Worm (Caenorhabditis elegans) whole organism, early embryonic: ENCODE results near the gene F09E5.8.

Source experiments
- B0310.2 ChIP-seq: sonication (generic microtip); optimal IDR thresholded peaks from 2 replicates; lab custom pipeline; 2016; ENCODE audit warnings: mild to moderate bottlenecking, missing genetic modification characterization, missing compliant biosample characterization
- F13C5.2 ChIP-seq: sonication (generic microtip); optimal IDR thresholded peaks from 2 replicates; lab custom pipeline; 2017; ENCODE audit warnings: mild to moderate bottlenecking, missing genetic modification characterization, inconsistent platforms, missing compliant biosample characterization
- aly-1 ChIP-seq: sonication (generic microtip); optimal IDR thresholded peaks from 2 replicates; lab custom pipeline; 2016; ENCODE audit warnings: missing genetic modification characterization, missing compliant biosample characterization
- ama-1 ChIP-seq: fragments of 150-350 bp; optimal IDR thresholded peaks from 2 replicates; lab custom pipeline; 2014
- ceh-13 ChIP-seq: fragments of 200-800 bp; sonication (Bioruptor generic); optimal IDR thresholded peaks from 2 replicates; lab custom pipeline; 2018; ENCODE audit warnings: mild to moderate bottlenecking, missing genetic modification characterization, missing compliant biosample characterization
- ceh-36 ChIP-seq: sonication (generic microtip); optimal IDR thresholded peaks from 2 replicates; lab custom pipeline; 2016; ENCODE audit warnings: missing genetic modification characterization, inconsistent platforms, missing compliant biosample characterization
- ets-7 ChIP-seq: sonication (generic microtip); optimal IDR thresholded peaks from 2 replicates; lab custom pipeline; 2016; ENCODE audit warnings: missing genotype, missing genetic modification characterization, missing compliant biosample characterization
- flt-1 ChIP-seq: fragments of 200-800 bp; sonication (Bioruptor generic); IDR thresholded peaks from 2 replicates; pipeline ENCODE4 v1.3.6; 2022; ENCODE audit warnings: missing genetic modification characterization, missing compliant biosample characterization
- hmbx-1 ChIP-seq: sonication (generic microtip); optimal IDR thresholded peaks from 2 replicates; lab custom pipeline; 2016; ENCODE audit warnings: mild to moderate bottlenecking, missing genetic modification characterization, missing compliant biosample characterization
- hmg-4 ChIP-seq: fragments of 200-800 bp; sonication (Bioruptor generic); optimal IDR thresholded peaks from 2 replicates; lab custom pipeline; 2018; ENCODE audit warnings: mild to moderate bottlenecking, missing genetic modification characterization, missing compliant biosample characterization
- hnd-1 ChIP-seq: sonication (generic microtip); optimal IDR thresholded peaks from 2 replicates; lab custom pipeline; 2016; ENCODE audit warnings: missing genetic modification characterization, missing compliant biosample characterization
- pes-1 ChIP-seq: fragments of 200-800 bp; sonication (Bioruptor generic); IDR thresholded peaks from 2 replicates; pipeline ENCODE4 v1.3.6; 2022; ENCODE audit warnings: missing genetic modification reagents, missing genetic modification characterization, missing compliant biosample characterization
- scrt-1 ChIP-seq: fragments of 200-800 bp; sonication (Bioruptor generic); IDR thresholded peaks from 2 replicates; pipeline ENCODE4 v1.3.6; 2022; ENCODE audit warnings: missing genetic modification characterization, missing compliant biosample characterization
- sea-1 ChIP-seq: fragments of 200-800 bp; sonication (Bioruptor generic); conservative IDR thresholded peaks from 2 replicates; pipeline ENCODE4 v1.3.6; 2022; ENCODE audit warnings: missing genetic modification characterization, missing compliant biosample characterization
- tbx-11 ChIP-seq: fragments of 200-800 bp; sonication (Bioruptor generic); IDR thresholded peaks from 2 replicates; pipeline ENCODE4 v1.3.6; 2022; ENCODE audit warnings: missing genetic modification characterization, missing compliant biosample characterization
- tbx-37 ChIP-seq: fragments of 200-800 bp; sonication (Bioruptor generic); conservative IDR thresholded peaks from 2 replicates; pipeline ENCODE4 v1.3.6; 2022; ENCODE audit warnings: missing genetic modification reagents, missing genetic modification characterization, missing compliant biosample characterization
- tra-4 ChIP-seq: sonication (generic microtip); optimal IDR thresholded peaks from 2 replicates; lab custom pipeline; 2017; ENCODE audit warnings: missing genetic modification characterization, missing compliant biosample characterization

F09E5.8 gene

ce11 chrII:5350357-5350756 is at the start of gene F09E5.8:
TSS of gene F09E5.8 (plus strand) at chrII:5350669.
- peak; percentile 76 for TF ChIP-seq tbx-11
- TF ChIP-seq pes-1 (GFP tag; lab: Robert Waterston, UW): peak; percentile 81
- TF ChIP-seq scrt-1 (GFP tag; lab: Robert Waterston, UW): 0 out of 2 replicates have a peak, but pooled peaks have one; percentile 35

- TF ChIP-seq scrt-1 (GFP tag; lab: Robert Waterston, UW) (no peak), ceh-36 (tag; lab: Kevin White, UChicago) (no peak), hmbx-1 (tag; lab: Kevin White, UChicago) (no peak), flt-1 (GFP tag; lab: Robert Waterston, UW) (no peak), hmg-4 (GFP tag; lab: Kevin White, UChicago) (no peak), B0310.2 (no peak), tra-4 (tag; lab: Kevin White, UChicago) (no peak), tbx-11 (no peak), tbx-37 (GFP tag; lab: Robert Waterston, UW) (no peak), ama-1 (lab: Kevin White, UChicago) (no peak), F13C5.2 (tag; lab: Kevin White, UChicago) (no peak), ets-7 (tag; lab: Kevin White, UChicago) (no peak), hnd-1 (tag; lab: Kevin White, UChicago) (no peak), ceh-13 (GFP tag; lab: Kevin White, UChicago) (no peak), aly-1 (tag; lab: Kevin White, UChicago) (no peak), pes-1 (GFP tag; lab: Robert Waterston, UW) (no peak), sea-1 (GFP tag; lab: Robert Waterston, UW) (no peak)
These were observed 48.7 kb upstream of the F09E5.8 start for ce11 chrII:5301810-5302209.

- TF ChIP-seq tra-4 (tag; lab: Kevin White, UChicago) (no peak), scrt-1 (GFP tag; lab: Robert Waterston, UW) (no peak), F13C5.2 (tag; lab: Kevin White, UChicago) (no peak), sea-1 (GFP tag; lab: Robert Waterston, UW) (no peak), ets-7 (tag; lab: Kevin White, UChicago) (no peak), ceh-36 (tag; lab: Kevin White, UChicago) (no peak), aly-1 (tag; lab: Kevin White, UChicago) (no peak), B0310.2 (no peak), tbx-37 (GFP tag; lab: Robert Waterston, UW) (no peak), hmbx-1 (tag; lab: Kevin White, UChicago) (no peak), pes-1 (GFP tag; lab: Robert Waterston, UW) (no peak), ceh-13 (GFP tag; lab: Kevin White, UChicago) (no peak), hmg-4 (GFP tag; lab: Kevin White, UChicago) (no peak), flt-1 (GFP tag; lab: Robert Waterston, UW) (no peak)
These were observed 45.3 kb upstream of the F09E5.8 start for ce11 chrII:5305121-5305520.

- TF ChIP-seq flt-1 (GFP tag; lab: Robert Waterston, UW) (no peak), tbx-37 (GFP tag; lab: Robert Waterston, UW) (no peak), ceh-36 (tag; lab: Kevin White, UChicago) (no peak), hmbx-1 (tag; lab: Kevin White, UChicago) (no peak), tra-4 (tag; lab: Kevin White, UChicago) (no peak), ama-1 (lab: Kevin White, UChicago) (no peak)
These were observed 44.3 kb upstream of the F09E5.8 start for ce11 chrII:5306197-5306596.

- TF ChIP-seq hmbx-1 (tag; lab: Kevin White, UChicago) (no peak), tbx-11 (no peak), pes-1 (GFP tag; lab: Robert Waterston, UW) (no peak), ama-1 (lab: Kevin White, UChicago) (no peak), hnd-1 (tag; lab: Kevin White, UChicago) (no peak), tra-4 (tag; lab: Kevin White, UChicago) (no peak), ceh-36 (tag; lab: Kevin White, UChicago) (no peak), scrt-1 (GFP tag; lab: Robert Waterston, UW) (no peak), B0310.2 (no peak), ceh-13 (GFP tag; lab: Kevin White, UChicago) (no peak), ets-7 (tag; lab: Kevin White, UChicago) (no peak), sea-1 (GFP tag; lab: Robert Waterston, UW) (no peak), aly-1 (tag; lab: Kevin White, UChicago) (no peak)
These were observed 43.3 kb upstream of the F09E5.8 start for ce11 chrII:5307203-5307602.

- TF ChIP-seq hmbx-1 (tag; lab: Kevin White, UChicago) (no peak), hmg-4 (GFP tag; lab: Kevin White, UChicago) (no peak), ceh-36 (tag; lab: Kevin White, UChicago) (no peak), tbx-37 (GFP tag; lab: Robert Waterston, UW) (no peak), tra-4 (tag; lab: Kevin White, UChicago) (no peak), ceh-13 (GFP tag; lab: Kevin White, UChicago) (no peak), ets-7 (tag; lab: Kevin White, UChicago) (no peak), F13C5.2 (tag; lab: Kevin White, UChicago) (no peak), sea-1 (GFP tag; lab: Robert Waterston, UW) (no peak), flt-1 (GFP tag; lab: Robert Waterston, UW) (no peak), tbx-11 (no peak), scrt-1 (GFP tag; lab: Robert Waterston, UW) (no peak), ama-1 (lab: Kevin White, UChicago) (no peak), aly-1 (tag; lab: Kevin White, UChicago) (no peak), B0310.2 (no peak), pes-1 (GFP tag; lab: Robert Waterston, UW) (no peak), hnd-1 (tag; lab: Kevin White, UChicago) (no peak)
These were observed 41.5 kb upstream of the F09E5.8 start for ce11 chrII:5308961-5309360.

- TF ChIP-seq B0310.2 (no peak), hmg-4 (GFP tag; lab: Kevin White, UChicago) (no peak), tbx-11 (no peak), scrt-1 (GFP tag; lab: Robert Waterston, UW) (no peak), hnd-1 (tag; lab: Kevin White, UChicago) (no peak), ama-1 (lab: Kevin White, UChicago) (no peak), hmbx-1 (tag; lab: Kevin White, UChicago) (no peak), tbx-37 (GFP tag; lab: Robert Waterston, UW) (no peak), pes-1 (GFP tag; lab: Robert Waterston, UW) (no peak)
These were observed 40.7 kb upstream of the F09E5.8 start for ce11 chrII:5309720-5310119.
